Worm (Caenorhabditis elegans): ENCODE measurements around the gene F53B1.9.

DNA sequence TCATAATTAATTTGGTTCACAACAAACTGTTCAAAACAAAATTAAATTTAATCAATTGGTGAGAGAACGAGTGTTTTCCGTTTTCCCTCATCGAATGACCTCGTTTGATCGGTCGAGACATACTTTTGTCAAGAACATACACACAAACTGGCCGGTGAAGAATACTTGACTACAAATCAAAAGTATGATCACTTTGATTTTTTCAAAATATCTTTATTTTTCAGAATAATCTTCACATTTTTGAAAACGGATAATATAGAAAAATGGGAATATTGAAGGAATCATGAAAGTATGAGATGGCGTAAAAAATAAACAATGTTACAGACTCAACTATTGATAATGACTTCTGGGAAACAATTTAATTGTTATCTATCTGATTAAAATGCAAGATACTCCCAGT lies 13.5 kb downstream of the F53B1.9 start, which contains the start of gene swip-10:
- no peak for TF ChIP-seq nhr-77 (tag; optimal IDR thresholded peaks at IDR 0.05)
- no peak for TF ChIP-seq ceh-62 (tag; optimal IDR thresholded peaks at IDR 0.05)
- TF ChIP-seq ztf-11 (tag; optimal IDR thresholded peaks at IDR 0.05), result no peak
- no peak for TF ChIP-seq rbr-2 (tag; optimal IDR thresholded peaks at IDR 0.05)
- no peak for TF ChIP-seq nhr-237 (tag; optimal IDR thresholded peaks at IDR 0.05)
- TF ChIP-seq dpl-1 (GFP tag; optimal IDR thresholded peaks at IDR 0.05), result no peak
- no peak for TF ChIP-seq hlh-30 (tag; optimal IDR thresholded peaks at IDR 0.05; ENCODE audit: insufficient read depth)
- TF ChIP-seq dmd-8 (GFP tag; IDR thresholded peaks at IDR 0.05), result no peak
- TF ChIP-seq nhr-76 (tag; optimal IDR thresholded peaks at IDR 0.05), result no peak
- no peak for TF ChIP-seq fkh-10 (GFP tag; optimal IDR thresholded peaks at IDR 0.05)
- no peak for TF ChIP-seq zag-1 (tag; optimal IDR thresholded peaks at IDR 0.05)
